Fruit fly (Drosophila melanogaster) whole organism, adult: Measurements from ENCODE around the gene Prosalpha3T.

Experiments used
- CG7101 ChIP-seq: fragments of 200-800 bp; sonication (Bioruptor generic); optimal IDR thresholded peaks from 2 replicates; lab custom pipeline; 2018; ENCODE audit warnings: missing biosample characterization, mild to moderate bottlenecking, missing genetic modification characterization, moderate library complexity
- cic ChIP-seq: fragments of 200-800 bp; sonication (Bioruptor generic); optimal IDR thresholded peaks from 2 replicates; lab custom pipeline; 2017; ENCODE audit warnings: missing biosample characterization, mild to moderate bottlenecking, missing genetic modification characterization, moderate library complexity
- cnc ChIP-seq, 2 experiments: fragments of >200 bp; optimal IDR thresholded peaks; 2 replicates each; lab custom pipeline; 2017
- kay ChIP-seq: fragments of 200-800 bp; sonication (Bioruptor generic); peaks from one replicate; lab custom pipeline; 2016; ENCODE audit warnings: missing biosample characterization, missing genetic modification characterization, borderline replicate concordance

DNA sequence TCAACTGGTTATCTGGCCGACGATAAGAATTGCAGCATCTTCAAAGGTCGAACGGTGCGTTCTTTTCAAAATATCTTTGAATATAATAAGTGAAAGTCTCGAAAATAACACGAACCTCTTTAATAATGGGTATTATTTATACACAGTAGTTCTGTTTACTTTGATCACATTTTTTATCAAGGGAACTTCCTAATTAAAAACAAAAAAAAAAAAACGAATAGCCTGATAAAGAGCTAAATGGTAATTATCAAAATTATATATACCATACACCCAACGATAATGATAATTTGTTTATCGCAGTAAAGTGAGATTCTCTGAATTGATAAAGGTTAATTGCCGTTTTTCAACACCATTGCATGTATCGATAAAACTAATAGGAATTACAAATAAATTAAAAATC is 7.4 kb upstream of the Prosalpha3T start, which contains the start of gene Ktch:
- no peak for TF ChIP-seq cic (GFP tag; lab: Kevin White, UChicago)
- no peak for TF ChIP-seq cnc (optimal IDR thresholded peaks at IDR 0.05; lab: Kevin White, UChicago)
- TF ChIP-seq kay = no peak
- TF ChIP-seq CG7101 (tag; lab: Kevin White, UChicago) = no peak
